Fruit fly (Drosophila melanogaster) whole organism, wandering third instar larva: ENCODE data around the gene janA.

Experiments used
- CrebA ChIP-seq: fragments of 200-800 bp; sonication (Bioruptor generic); optimal IDR thresholded peaks from 2 replicates; lab custom pipeline; 2016; ENCODE audit warnings: missing biosample characterization, mild to moderate bottlenecking, missing genetic modification characterization, borderline replicate concordance
- Hr78 ChIP-seq: fragments of >200 bp; optimal IDR thresholded peaks from 2 replicates; lab custom pipeline; 2017; ENCODE audit warnings: missing biosample characterization, missing genetic modification characterization
- Mio ChIP-seq: sonication (Bioruptor generic); optimal IDR thresholded peaks from 2 replicates; lab custom pipeline; 2016; ENCODE audit warnings: missing biosample characterization, missing genetic modification characterization
- Myc ChIP-seq: fragments of >200 bp; optimal IDR thresholded peaks from 2 replicates; lab custom pipeline; 2017
- OdsH ChIP-seq: fragments of 200-800 bp; sonication (Bioruptor generic); optimal IDR thresholded peaks from 2 replicates; lab custom pipeline; 2016; ENCODE audit warnings: missing biosample characterization, mild to moderate bottlenecking, missing genetic modification characterization
- h ChIP-seq: fragments of 200-800 bp; sonication (Bioruptor generic); optimal IDR thresholded peaks from 3 replicates; lab custom pipeline; 2016; ENCODE audit warnings: missing biosample characterization, mild to moderate bottlenecking, missing genetic modification characterization
- pan ChIP-seq: fragments of >200 bp; optimal IDR thresholded peaks from 2 replicates; lab custom pipeline; 2017
- psq ChIP-seq: fragments of 200-800 bp; sonication (Bioruptor generic); optimal IDR thresholded peaks from 3 replicates; lab custom pipeline; 2017; ENCODE audit warnings: missing biosample characterization, mild to moderate bottlenecking, missing genetic modification characterization, moderate library complexity
- tai ChIP-seq: sonication (Bioruptor generic); optimal IDR thresholded peaks from 2 replicates; lab custom pipeline; 2016; ENCODE audit warnings: missing biosample characterization, missing genetic modification characterization
- usp ChIP-seq: fragments of >200 bp; optimal IDR thresholded peaks from 2 replicates; lab custom pipeline; 2017; ENCODE audit warnings: missing biosample characterization, missing genetic modification characterization

dm6 chr3R:30032281-30032680 is 7.1 kb downstream of the janA start:
- TF ChIP-seq Mio (no peak), pan (lab: Kevin White, UChicago) (no peak), tai (GFP tag; lab: Kevin White, UChicago) (no peak), CrebA (GFP tag; lab: Kevin White, UChicago) (no peak), OdsH (no peak), Hr78 (GFP tag; lab: Kevin White, UChicago) (no peak), usp (GFP tag; lab: Kevin White, UChicago) (no peak), Myc (no peak), psq (GFP tag; lab: Kevin White, UChicago) (no peak), h (no peak)
